Fruit fly (Drosophila melanogaster) whole organism, wandering third instar larva: ENCODE data around the gene Cp19.

Experiments used
- CG32264 ChIP-seq: fragments of 200-800 bp; sonication (Bioruptor generic); optimal IDR thresholded peaks from 2 replicates; lab custom pipeline; 2016; ENCODE audit warnings: missing biosample characterization, missing genetic modification characterization
- CG9705 ChIP-seq: fragments of 200-800 bp; sonication (Bioruptor generic); optimal IDR thresholded peaks from 2 replicates; lab custom pipeline; 2018; ENCODE audit warnings: missing biosample characterization, mild to moderate bottlenecking, missing genetic modification characterization
- CrebA ChIP-seq: fragments of 200-800 bp; sonication (Bioruptor generic); optimal IDR thresholded peaks from 2 replicates; lab custom pipeline; 2016; ENCODE audit warnings: missing biosample characterization, mild to moderate bottlenecking, missing genetic modification characterization, borderline replicate concordance
- Dfd ChIP-seq: fragments of >200 bp; optimal IDR thresholded peaks from 2 replicates; lab custom pipeline; 2017; ENCODE audit warnings: missing biosample characterization, missing genetic modification characterization
- Dif ChIP-seq: fragments of 200-275, 200-300 bp; sonication (Bioruptor generic); optimal IDR thresholded peaks from 2 replicates; lab custom pipeline; 2018; ENCODE audit warnings: missing biosample characterization, missing genetic modification characterization; ENCODE audit not compliant: partially characterized antibody
- HLH106 ChIP-seq: fragments of 200-800 bp; optimal IDR thresholded peaks from 3 replicates; lab custom pipeline; 2019; ENCODE audit warnings: missing biosample characterization, mild to moderate bottlenecking, missing genetic modification characterization, moderate library complexity
- Hnf4 ChIP-seq: fragments of 200-800 bp; sonication (Bioruptor generic); optimal IDR thresholded peaks from 2 replicates; lab custom pipeline; 2016; ENCODE audit warnings: missing biosample characterization, mild to moderate bottlenecking, missing genetic modification characterization
- Hr78 ChIP-seq: fragments of >200 bp; optimal IDR thresholded peaks from 2 replicates; lab custom pipeline; 2017; ENCODE audit warnings: missing biosample characterization, missing genetic modification characterization
- Hr83 ChIP-seq: fragments of 200-300 bp; sonication (Bioruptor generic); optimal IDR thresholded peaks from 2 replicates; lab custom pipeline; 2016; ENCODE audit warnings: missing biosample characterization, mild to moderate bottlenecking, missing genetic modification characterization, moderate library complexity; ENCODE audit not compliant: poor library complexity, severe bottlenecking
- Mio ChIP-seq: sonication (Bioruptor generic); optimal IDR thresholded peaks from 2 replicates; lab custom pipeline; 2016; ENCODE audit warnings: missing biosample characterization, missing genetic modification characterization
- Myc ChIP-seq: fragments of >200 bp; optimal IDR thresholded peaks from 2 replicates; lab custom pipeline; 2017
- OdsH ChIP-seq: fragments of 200-800 bp; sonication (Bioruptor generic); optimal IDR thresholded peaks from 2 replicates; lab custom pipeline; 2016; ENCODE audit warnings: missing biosample characterization, mild to moderate bottlenecking, missing genetic modification characterization
- Rel ChIP-seq, 2 experiments: fragments of 200-800 bp; sonication (Bioruptor generic) in 1 of 2; optimal IDR thresholded peaks; 2 replicates in 1 of 2; 3 replicates in 1 of 2; lab custom pipeline; 2016 to 2019; ENCODE audit warnings: mild to moderate bottlenecking in 2 of 2, missing biosample characterization in 2 of 2, missing genetic modification characterization in 2 of 2, moderate library complexity in 1 of 2
- Vsx2 ChIP-seq: fragments of 200-300, 225-300 bp; sonication (Bioruptor generic); optimal IDR thresholded peaks from 2 replicates; lab custom pipeline; 2018; ENCODE audit warnings: missing biosample characterization, missing genetic modification characterization; ENCODE audit not compliant: partially characterized antibody
- br ChIP-seq: fragments of 200-800 bp; sonication (Bioruptor generic); optimal IDR thresholded peaks from 2 replicates; lab custom pipeline; 2016; ENCODE audit warnings: missing biosample characterization, missing genetic modification characterization
- brk ChIP-seq: fragments of 200-800 bp; sonication (Bioruptor generic); optimal IDR thresholded peaks from 2 replicates; lab custom pipeline; 2016; ENCODE audit warnings: missing biosample characterization, mild to moderate bottlenecking, missing genetic modification characterization
- dl ChIP-seq, 2 experiments: fragments of 175-275, 200-275 bp in 1 of 2; fragments of 200-275 bp in 1 of 2; sonication (Bioruptor generic); optimal IDR thresholded peaks; lab custom pipeline; 2018; ENCODE audit warnings: mild to moderate bottlenecking in 2 of 2, missing biosample characterization in 2 of 2, missing genetic modification characterization in 2 of 2, moderate library complexity in 2 of 2; ENCODE audit not compliant: partially characterized antibody in 2 of 2, insufficient read depth in 1 of 2
- dmrt93B ChIP-seq: fragments of 200-800 bp; sonication (Bioruptor generic); optimal IDR thresholded peaks from 2 replicates; lab custom pipeline; 2018; ENCODE audit warnings: missing biosample characterization, mild to moderate bottlenecking, missing genetic modification characterization
- ey ChIP-seq: fragments of 200-800 bp; sonication (Bioruptor generic); optimal IDR thresholded peaks from 2 replicates; lab custom pipeline; 2016; ENCODE audit warnings: missing biosample characterization, missing genetic modification characterization
- foxo ChIP-seq, 2 experiments: fragments of 200-800 bp; sonication (Bioruptor generic); optimal IDR thresholded peaks; 2 replicates in 1 of 2; 3 replicates in 1 of 2; lab custom pipeline; 2016 to 2017; ENCODE audit warnings: missing biosample characterization in 2 of 2, missing genetic modification characterization in 2 of 2
- h ChIP-seq: fragments of 200-800 bp; sonication (Bioruptor generic); optimal IDR thresholded peaks from 3 replicates; lab custom pipeline; 2016; ENCODE audit warnings: missing biosample characterization, mild to moderate bottlenecking, missing genetic modification characterization
- jim ChIP-seq: fragments of 175-275, 200-325 bp; sonication (Bioruptor generic); optimal IDR thresholded peaks from 2 replicates; lab custom pipeline; 2016; ENCODE audit warnings: missing biosample characterization, mild to moderate bottlenecking, missing genetic modification characterization
- lola ChIP-seq: fragments of >200 bp; optimal IDR thresholded peaks from 2 replicates; lab custom pipeline; 2017; ENCODE audit warnings: missing biosample characterization, missing genetic modification characterization
- pan ChIP-seq: fragments of >200 bp; optimal IDR thresholded peaks from 2 replicates; lab custom pipeline; 2017
- psq ChIP-seq: fragments of 200-800 bp; sonication (Bioruptor generic); optimal IDR thresholded peaks from 3 replicates; lab custom pipeline; 2017; ENCODE audit warnings: missing biosample characterization, mild to moderate bottlenecking, missing genetic modification characterization, moderate library complexity
- sage ChIP-seq: fragments of 200-800 bp; sonication (Bioruptor generic); optimal IDR thresholded peaks from 2 replicates; lab custom pipeline; 2016; ENCODE audit warnings: missing biosample characterization, mild to moderate bottlenecking, missing genetic modification characterization
- tai ChIP-seq: sonication (Bioruptor generic); optimal IDR thresholded peaks from 2 replicates; lab custom pipeline; 2016; ENCODE audit warnings: missing biosample characterization, missing genetic modification characterization

Cp19 gene

DNA sequence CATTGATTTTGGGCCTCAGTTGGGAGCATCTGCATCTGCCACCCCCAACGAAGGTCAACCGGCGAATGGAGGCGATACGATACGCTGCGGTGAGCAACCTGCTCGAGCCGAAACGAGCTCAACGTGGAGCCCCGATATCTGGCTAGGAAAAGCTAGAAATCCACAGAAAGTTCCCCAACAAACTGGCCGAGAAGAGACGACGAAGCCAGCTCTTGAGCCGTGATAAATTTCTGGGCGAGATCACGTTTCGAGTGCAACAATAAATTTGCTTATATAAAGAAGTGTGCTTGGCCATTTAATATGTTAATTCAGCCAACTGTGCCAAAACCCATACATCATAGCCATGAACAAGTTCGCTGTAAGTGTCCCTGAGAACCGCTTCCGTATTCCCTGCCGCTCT, at the start of gene Cp19:
TSS of gene Cp19 (plus strand) at position 301 of the 400 bp plus-strand sequence.
- no peak for TF ChIP-seq Dif (GFP tag; lab: Kevin White, UChicago)
- no peak for TF ChIP-seq HLH106 (tag; lab: Kevin White, UChicago)
- no peak for TF ChIP-seq CG32264
- no peak for TF ChIP-seq Hr83 (GFP tag; lab: Kevin White, UChicago)
- TF ChIP-seq brk (GFP tag; lab: Kevin White, UChicago) = no peak
- TF ChIP-seq Dfd (GFP tag; lab: Kevin White, UChicago) = no peak
- no peak for TF ChIP-seq Myc
- no peak for TF ChIP-seq sage (GFP tag; lab: Kevin White, UChicago)
- no peak for TF ChIP-seq jim
- TF ChIP-seq Vsx2 = no peak
- no peak for TF ChIP-seq OdsH (GFP tag; lab: Kevin White, UChicago)

DNA sequence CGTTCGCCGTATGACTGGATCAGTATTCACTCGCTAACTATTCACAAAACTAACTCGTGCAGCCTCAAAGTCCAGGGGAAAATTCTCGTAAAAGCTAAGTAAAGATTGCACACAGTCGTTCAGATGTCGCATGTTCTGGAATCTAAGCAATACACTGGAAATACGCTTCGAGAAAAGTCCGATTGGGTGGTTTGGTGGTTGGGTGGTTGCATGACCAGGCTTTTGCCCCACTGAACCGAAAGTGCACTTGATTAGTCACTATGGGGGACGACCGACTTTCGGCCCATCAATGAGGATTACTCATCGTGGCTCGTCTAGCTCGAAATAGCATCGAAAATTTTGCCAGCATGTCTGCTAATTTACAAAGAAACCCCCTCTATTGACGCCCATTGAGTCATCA, 49.3 kb upstream of the Cp19 start:
- TF ChIP-seq foxo (GFP tag; optimal IDR thresholded peaks at IDR 0.05; lab: Kevin White, UChicago) (no peak), Myc (no peak), Hnf4 (GFP tag; lab: Kevin White, UChicago) (no peak), dl (GFP tag; optimal IDR thresholded peaks at IDR 0.05; lab: Kevin White, UChicago; ENCODE audit: insufficient read depth in 1 of 2, partially characterized antibody in 2 of 2) (no peak), CrebA (no peak), CG32264 (no peak), dmrt93B (GFP tag; lab: Kevin White, UChicago) (no peak), CG9705 (GFP tag; lab: Kevin White, UChicago) (no peak), Vsx2 (no peak), jim (no peak), OdsH (GFP tag; lab: Kevin White, UChicago) (no peak), ey (no peak), Hr78 (GFP tag; lab: Kevin White, UChicago) (no peak)

DNA sequence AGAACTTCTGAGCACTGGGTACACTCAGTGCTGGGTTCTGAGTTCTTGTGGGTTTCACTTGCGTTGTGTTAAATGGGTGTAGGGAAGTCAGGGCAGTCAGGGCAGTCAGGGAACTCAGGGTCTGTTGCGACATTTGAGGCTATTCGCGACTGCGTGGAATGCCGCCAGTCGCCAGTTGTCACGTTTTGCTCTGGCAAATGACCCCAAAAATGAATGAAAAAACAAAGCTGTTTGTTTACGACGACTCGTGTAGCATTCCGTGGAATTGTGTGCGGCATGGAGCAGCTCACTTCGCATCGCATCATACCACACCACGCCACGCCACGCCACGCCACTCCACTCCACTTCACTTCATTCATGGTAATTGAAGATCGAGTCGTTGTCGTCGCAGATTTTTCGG, 48.4 kb upstream of the Cp19 start:
- TF ChIP-seq tai (GFP tag; lab: Kevin White, UChicago) (no peak), foxo (GFP tag; optimal IDR thresholded peaks at IDR 0.05; lab: Kevin White, UChicago) (peak in 1 of 2 experiments; percentile 18), h (peak; percentile 55), Rel (GFP tag; optimal IDR thresholded peaks at IDR 0.05; lab: Kevin White, UChicago) (no peak), Rel (tag; optimal IDR thresholded peaks at IDR 0.05; lab: Kevin White, UChicago) (peak; percentile 27)

DNA sequence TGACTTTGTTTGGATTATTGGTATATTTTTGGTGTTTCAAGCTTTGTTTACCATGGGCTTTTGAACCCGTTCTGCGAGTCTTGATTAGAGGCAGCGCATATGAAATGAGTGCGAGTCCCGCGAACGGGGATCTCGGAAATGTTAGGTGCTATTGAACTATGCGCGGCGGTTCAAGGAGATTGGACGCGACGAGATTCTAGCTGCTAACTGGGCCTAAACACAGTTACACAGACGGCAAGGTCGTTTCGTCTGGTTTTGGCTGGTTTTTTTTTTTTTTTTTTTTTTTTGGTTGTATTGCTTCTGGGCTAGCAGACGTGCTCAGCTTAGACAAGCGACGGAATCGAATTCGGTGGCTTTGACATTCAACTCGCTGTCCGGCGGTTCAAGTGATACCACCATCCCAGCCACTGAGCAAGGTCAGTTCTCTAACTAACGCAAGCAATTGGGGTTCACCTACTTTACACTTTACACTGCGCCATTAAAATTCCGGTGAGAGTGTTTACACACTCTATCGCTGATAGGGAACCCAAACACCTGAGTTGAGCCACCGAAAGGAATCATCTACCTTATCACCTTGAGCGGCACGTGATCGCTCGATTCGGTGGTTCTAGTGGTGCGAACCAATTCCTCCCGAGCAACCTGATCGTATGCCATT, 47.6 kb upstream of the Cp19 start:
- TF ChIP-seq dmrt93B (GFP tag; lab: Kevin White, UChicago) (no peak), Rel (GFP tag; optimal IDR thresholded peaks at IDR 0.05; lab: Kevin White, UChicago) (no peak), Rel (tag; optimal IDR thresholded peaks at IDR 0.05; lab: Kevin White, UChicago) (peak; percentile 54)

DNA sequence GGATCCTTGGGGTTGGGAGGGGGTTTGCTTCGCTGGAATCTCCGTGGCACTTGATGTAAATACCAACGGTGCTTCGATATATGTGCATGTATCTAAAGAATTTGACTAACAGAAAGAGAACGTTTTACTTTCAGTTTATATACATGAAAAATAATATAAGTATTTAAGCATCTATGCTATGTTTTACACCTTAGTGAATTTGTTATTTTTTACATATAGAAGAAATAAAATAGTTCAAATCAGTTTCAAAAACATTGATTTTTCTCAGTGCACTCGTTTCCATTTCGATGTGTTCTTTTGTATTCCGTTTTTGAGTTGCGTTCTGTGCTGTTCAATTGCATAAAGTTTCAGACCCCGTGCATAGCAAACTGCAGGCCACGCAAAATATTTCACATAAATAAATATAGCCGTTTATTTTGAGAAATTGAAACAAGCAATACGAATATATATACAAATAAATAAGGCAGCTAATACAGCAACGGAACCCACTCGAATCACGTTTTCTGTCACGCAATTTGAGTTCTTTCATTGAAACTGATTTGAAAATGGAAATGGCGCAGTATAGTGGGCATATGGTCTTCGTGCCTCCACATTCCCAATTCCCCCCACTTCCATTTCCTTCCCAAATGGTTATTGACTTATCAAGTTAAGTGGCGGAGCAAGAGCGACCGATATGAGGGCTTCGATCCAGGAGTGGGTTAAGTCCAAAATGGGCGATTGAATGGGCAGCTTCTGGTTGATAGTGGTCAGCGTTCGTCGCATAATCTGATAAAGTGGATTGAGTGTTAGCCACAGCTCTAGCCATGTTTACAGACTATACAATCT, 46.9 kb upstream of the Cp19 start:
- TF ChIP-seq h (peak; percentile 89), Mio (GFP tag; lab: Kevin White, UChicago) (no peak), foxo (GFP tag; optimal IDR thresholded peaks at IDR 0.05; lab: Kevin White, UChicago) (peak in 1 of 2 experiments; percentile 8), Rel (GFP tag; optimal IDR thresholded peaks at IDR 0.05; lab: Kevin White, UChicago) (no peak), Rel (tag; optimal IDR thresholded peaks at IDR 0.05; lab: Kevin White, UChicago) (peak; percentile 73), psq (GFP tag; lab: Kevin White, UChicago) (peak; percentile 15), Hnf4 (GFP tag; lab: Kevin White, UChicago) (peak; percentile 19)
- TF ChIP-seq, all 38 proteins: peak for 5

DNA sequence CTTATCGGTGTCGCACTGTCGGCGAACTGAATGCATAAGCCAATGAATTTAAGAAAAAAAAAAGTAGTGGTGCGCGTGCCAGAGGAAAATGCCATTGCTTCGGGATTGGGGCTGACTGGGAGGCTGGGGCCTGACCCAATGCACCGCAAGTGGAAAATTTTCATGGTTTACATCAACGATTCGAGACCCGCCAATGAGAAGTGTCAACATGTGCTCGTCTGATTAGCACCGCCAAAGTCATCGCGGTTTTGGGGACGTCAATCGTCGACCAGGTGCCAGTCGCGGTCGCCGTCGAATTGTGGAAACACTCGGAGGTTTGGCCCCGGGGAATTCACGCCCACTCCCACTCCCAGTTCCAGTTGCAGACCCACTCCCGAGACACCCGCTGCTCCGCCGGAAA, 45.9 kb upstream of the Cp19 start:
- TF ChIP-seq br (GFP tag; lab: Kevin White, UChicago) (peak; percentile 12), Rel (GFP tag; optimal IDR thresholded peaks at IDR 0.05; lab: Kevin White, UChicago) (no peak), Rel (tag; optimal IDR thresholded peaks at IDR 0.05; lab: Kevin White, UChicago) (peak; percentile 49), h (peak; percentile 75), pan (lab: Kevin White, UChicago) (no peak), lola (GFP tag; lab: Kevin White, UChicago) (no peak)
